Worm (Caenorhabditis elegans): ENCODE measurements around the gene spc-1.

Gene spc-1

ce11 chrX:3163972-3164575 lies 37.2 kb upstream of the spc-1 start, which contains the start of gene syx-6:
Gene syx-6, plus strand, starts transcription at chrX:3164525.
- TF ChIP-seq snpc-3.4 (tag; optimal IDR thresholded peaks at IDR 0.05) (no peak), nhr-90 (tag; optimal IDR thresholded peaks at IDR 0.05) (no peak), ceh-58 (GFP tag; IDR thresholded peaks at IDR 0.05) (no peak), dox-1 (GFP tag; IDR thresholded peaks at IDR 0.05) (no peak), ztf-25 (GFP tag; IDR thresholded peaks at IDR 0.05) (no peak), Y53F4B.3 (GFP tag; IDR thresholded peaks at IDR 0.05) (no peak), B0035.1 (tag; optimal IDR thresholded peaks at IDR 0.05) (no peak)

ce11 chrX:3159542-3159941 lies 32.7 kb upstream of the spc-1 start, which contains the start of gene gcc-1:
Gene gcc-1, plus strand, starts transcription at chrX:3159940.
- TF ChIP-seq F39B2.1 (GFP tag; IDR thresholded peaks at IDR 0.05), result no peak
- no peak for TF ChIP-seq F23B12.7 (tag; optimal IDR thresholded peaks at IDR 0.05; ENCODE audit: insufficient read depth)
- TF ChIP-seq attf-3 (GFP tag; conservative IDR thresholded peaks at IDR 0.05), result peak; percentile 89
- no peak for TF ChIP-seq tbp1 (GFP tag; optimal IDR thresholded peaks at IDR 0.05)
- TF ChIP-seq madf-3 (GFP tag; IDR thresholded peaks at IDR 0.05), result 0 out of 2 replicates have a peak, but pooled peaks have one; percentile 5
- TF ChIP-seq lsl-1 (GFP tag; optimal IDR thresholded peaks at IDR 0.05), result no peak
- TF ChIP-seq ZK185.1 (tag; optimal IDR thresholded peaks at IDR 0.05; ENCODE audit: poor library complexity, severe bottlenecking), result no peak
- TF ChIP-seq lsy-27 (tag; optimal IDR thresholded peaks at IDR 0.05; ENCODE audit: borderline replicate concordance, insufficient read depth), result no peak
- peak; percentile 0 for TF ChIP-seq pha-4 (tag; optimal IDR thresholded peaks at IDR 0.05)
- TF ChIP-seq nhr-179 (tag; optimal IDR thresholded peaks at IDR 0.05), result no peak

DNA sequence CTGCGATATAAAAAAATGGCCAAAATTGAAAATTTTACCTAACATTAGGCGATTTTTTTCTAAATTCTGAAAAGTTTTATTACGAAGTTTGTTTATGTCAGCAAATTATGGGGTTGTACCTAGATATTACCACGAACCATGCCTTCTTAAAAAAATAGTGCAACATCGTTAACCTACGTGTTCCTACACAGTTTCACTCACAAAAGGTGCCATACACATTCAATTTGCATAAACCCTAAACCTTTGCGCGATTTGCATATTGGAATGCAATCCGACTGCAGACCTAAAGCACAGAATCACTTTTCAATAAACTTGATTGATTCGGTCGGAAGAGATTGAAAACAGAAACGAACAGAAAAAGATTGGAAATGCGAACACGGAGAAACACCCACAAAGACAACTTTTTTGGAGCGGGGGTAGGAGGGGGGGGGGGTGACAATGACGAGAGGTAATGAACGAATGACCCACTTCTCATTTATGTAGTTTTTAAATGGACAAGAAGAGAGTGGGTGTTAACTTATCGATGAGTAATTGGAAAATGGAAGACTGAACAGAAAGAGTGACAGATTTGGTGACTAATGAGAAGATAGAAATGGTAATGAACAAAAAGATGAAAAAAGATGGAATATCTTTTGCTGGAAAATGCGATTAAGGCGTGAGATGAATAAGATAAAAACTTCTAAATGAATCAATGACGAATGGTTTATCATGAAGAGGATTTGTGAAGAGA lies 29.3 kb upstream of the spc-1 start:
- no peak for TF ChIP-seq Y95B8A.8 (GFP tag; IDR thresholded peaks at IDR 0.05)
- no peak for TF ChIP-seq attf-5 (GFP tag; optimal IDR thresholded peaks at IDR 0.05)
- no peak for TF ChIP-seq lin-40 (tag; optimal IDR thresholded peaks at IDR 0.05)

ce11 chrX:3155111-3155843 lies 28.4 kb upstream of the spc-1 start:
- TF ChIP-seq hsf-1 (GFP tag; IDR thresholded peaks at IDR 0.05), result peak; percentile 39; the same call in 1 of the 2 replicates
- no peak for TF ChIP-seq nhr-80 (tag; optimal IDR thresholded peaks at IDR 0.05)
- TF ChIP-seq xnd-1 (tag; optimal IDR thresholded peaks at IDR 0.05), result no peak
- no peak for TF ChIP-seq ztf-6 (GFP tag; IDR thresholded peaks at IDR 0.05)
- TF ChIP-seq atf-7 (tag; optimal IDR thresholded peaks at IDR 0.05), result no peak
- no peak for TF ChIP-seq ekl-4 (GFP tag; IDR thresholded peaks at IDR 0.05)
- no peak for TF ChIP-seq K11D2.4 (GFP tag; IDR thresholded peaks at IDR 0.05)
- TF ChIP-seq dpff-1 (tag; optimal IDR thresholded peaks at IDR 0.05), result no peak
- TF ChIP-seq nhr-90 (tag; optimal IDR thresholded peaks at IDR 0.05), result no peak
- TF ChIP-seq rpc-1 (optimal IDR thresholded peaks at IDR 0.05), result peak; percentile 26
- TF ChIP-seq rpc-1 (tag; optimal IDR thresholded peaks at IDR 0.05), result no peak
- TF ChIP-seq F57A8.1 (GFP tag; optimal IDR thresholded peaks at IDR 0.05), result no peak
- TF ChIP-seq die-1 (tag; optimal IDR thresholded peaks at IDR 0.05), result no peak
- no peak for TF ChIP-seq cebp-1 (GFP tag; IDR thresholded peaks at IDR 0.05)
- TF ChIP-seq cebp-1 (tag; optimal IDR thresholded peaks at IDR 0.05), result peak; percentile 22
- TF ChIP-seq madf-3 (GFP tag; IDR thresholded peaks at IDR 0.05), result no peak

Measured in whole organism, young adult.